Worm (Caenorhabditis elegans) whole organism, late embryonic: Measurements from ENCODE around the gene ZK177.2.

Experiments used
- C38D4.7 ChIP-seq: fragments of 200-800 bp; sonication (Bioruptor generic); optimal IDR thresholded peaks from 2 replicates; lab custom pipeline; 2018; ENCODE audit warnings: mild to moderate bottlenecking, missing genetic modification characterization, moderate library complexity, missing compliant biosample characterization
- F13H6.1 ChIP-seq: sonication (generic microtip); optimal IDR thresholded peaks from 2 replicates; lab custom pipeline; 2016; ENCODE audit warnings: missing genetic modification characterization, missing compliant biosample characterization
- Y22D7AL.16 ChIP-seq: sonication (generic microtip); optimal IDR thresholded peaks from 2 replicates; lab custom pipeline; 2016; ENCODE audit warnings: missing genetic modification characterization, missing compliant biosample characterization
- ahr-1 ChIP-seq: sonication (generic microtip); optimal IDR thresholded peaks from 2 replicates; lab custom pipeline; 2016; ENCODE audit warnings: missing genetic modification characterization, missing compliant biosample characterization
- ama-1 ChIP-seq: fragments of 150-350 bp; optimal IDR thresholded peaks from 2 replicates; lab custom pipeline; 2014
- ceh-14 ChIP-seq: sonication (generic microtip); optimal IDR thresholded peaks from 2 replicates; lab custom pipeline; 2016; ENCODE audit warnings: missing genotype, missing genetic modification characterization, missing compliant biosample characterization
- ceh-18 ChIP-seq: sonication (generic microtip); optimal IDR thresholded peaks from 2 replicates; lab custom pipeline; 2016; ENCODE audit warnings: missing genetic modification characterization, missing compliant biosample characterization
- ceh-19 ChIP-seq: fragments of 200-800 bp; sonication (Bioruptor generic); optimal IDR thresholded peaks from 2 replicates; lab custom pipeline; 2018; ENCODE audit warnings: mild to moderate bottlenecking, missing genetic modification characterization, missing compliant biosample characterization
- ceh-22 ChIP-seq: sonication (generic microtip); optimal IDR thresholded peaks from 2 replicates; lab custom pipeline; 2017; ENCODE audit warnings: missing biosample characterization, missing genetic modification characterization
- ceh-30 ChIP-seq: fragments of 150-350 bp; optimal IDR thresholded peaks from 2 replicates; lab custom pipeline; 2014; ENCODE audit warnings: missing biosample characterization, missing genetic modification characterization
- ceh-48 ChIP-seq: sonication (generic microtip); optimal IDR thresholded peaks from 2 replicates; lab custom pipeline; 2016; ENCODE audit warnings: missing genetic modification characterization, inconsistent platforms, missing compliant biosample characterization
- ceh-6 ChIP-seq: fragments of 200-800 bp; sonication (Bioruptor generic); optimal IDR thresholded peaks from 2 replicates; lab custom pipeline; 2018; ENCODE audit warnings: mild to moderate bottlenecking, missing genetic modification characterization, missing compliant biosample characterization
- ceh-9 ChIP-seq: sonication (generic microtip); optimal IDR thresholded peaks from 2 replicates; lab custom pipeline; 2016; ENCODE audit warnings: mild to moderate bottlenecking, missing genetic modification characterization, inconsistent platforms, missing compliant biosample characterization
- dmd-4 ChIP-seq: sonication (generic microtip); optimal IDR thresholded peaks from 2 replicates; lab custom pipeline; 2016; ENCODE audit warnings: borderline replicate concordance, missing genetic modification characterization, missing compliant biosample characterization
- dve-1 ChIP-seq: sonication (generic microtip); optimal IDR thresholded peaks from 2 replicates; lab custom pipeline; 2017; ENCODE audit warnings: antibody characterized with exemption, mild to moderate bottlenecking, missing genetic modification characterization, missing compliant biosample characterization
- elt-4 ChIP-seq: sonication (generic microtip); optimal IDR thresholded peaks from 2 replicates; lab custom pipeline; 2016; ENCODE audit warnings: missing genetic modification characterization, missing compliant biosample characterization
- fax-1 ChIP-seq: sonication (generic microtip); optimal IDR thresholded peaks from 2 replicates; lab custom pipeline; 2016; ENCODE audit warnings: missing genotype, missing genetic modification characterization, missing compliant biosample characterization
- fkh-10 ChIP-seq: fragments of 150-350 bp; optimal IDR thresholded peaks from 2 replicates; lab custom pipeline; 2014; ENCODE audit warnings: missing biosample characterization, missing genetic modification reagents, missing genetic modification characterization
- fkh-6 ChIP-seq: sonication (generic microtip); optimal IDR thresholded peaks from 2 replicates; lab custom pipeline; 2016; ENCODE audit warnings: missing genetic modification characterization, missing compliant biosample characterization
- hlh-30 ChIP-seq: sonication (generic microtip); optimal IDR thresholded peaks from 2 replicates; lab custom pipeline; 2017; ENCODE audit warnings: antibody characterized with exemption, missing genetic modification characterization, missing compliant biosample characterization; ENCODE audit not compliant: insufficient read depth
- lin-11 ChIP-seq: fragments of 200-800 bp; sonication (Bioruptor generic); optimal IDR thresholded peaks from 2 replicates; lab custom pipeline; 2018; ENCODE audit warnings: mild to moderate bottlenecking, missing genetic modification characterization, missing compliant biosample characterization
- mec-3 ChIP-seq: sonication (generic microtip); optimal IDR thresholded peaks from 2 replicates; lab custom pipeline; 2016; ENCODE audit warnings: borderline replicate concordance, missing genetic modification characterization, missing compliant biosample characterization
- nfya-1 ChIP-seq: sonication (generic microtip); optimal IDR thresholded peaks from 2 replicates; lab custom pipeline; 2017; ENCODE audit warnings: missing genetic modification characterization, mild to moderate bottlenecking, missing compliant biosample characterization, antibody characterized with exemption, moderate library complexity
- nhr-232 ChIP-seq: sonication (generic microtip); optimal IDR thresholded peaks from 2 replicates; lab custom pipeline; 2016; ENCODE audit warnings: missing genetic modification characterization, missing compliant biosample characterization
- npax-4 ChIP-seq: sonication (generic microtip); optimal IDR thresholded peaks from 2 replicates; lab custom pipeline; 2016; ENCODE audit warnings: missing genetic modification characterization, missing compliant biosample characterization
- odd-2 ChIP-seq: sonication (generic microtip); optimal IDR thresholded peaks from 2 replicates; lab custom pipeline; 2017; ENCODE audit warnings: antibody characterized with exemption, mild to moderate bottlenecking, missing genetic modification characterization, missing compliant biosample characterization
- pat-9 ChIP-seq: fragments of 200-800 bp; sonication (Bioruptor generic); optimal IDR thresholded peaks from 2 replicates; lab custom pipeline; 2018; ENCODE audit warnings: mild to moderate bottlenecking, missing genetic modification characterization, moderate library complexity, missing compliant biosample characterization
- pha-2 ChIP-seq: sonication (generic microtip); optimal IDR thresholded peaks from 2 replicates; lab custom pipeline; 2017; ENCODE audit warnings: mild to moderate bottlenecking, missing genetic modification characterization, missing compliant biosample characterization
- pha-4 ChIP-seq: fragments of 150-350 bp; optimal IDR thresholded peaks from 2 replicates; lab custom pipeline; 2018; ENCODE audit warnings: missing biosample characterization, missing genetic modification reagents, missing genetic modification characterization
- sox-2 ChIP-seq: fragments of 200-800 bp; sonication (Bioruptor generic); IDR thresholded peaks from 2 replicates; pipeline ENCODE4 v1.3.6; 2022; ENCODE audit warnings: missing genetic modification reagents, missing genetic modification characterization, missing compliant biosample characterization
- sox-4 ChIP-seq: sonication (generic microtip); optimal IDR thresholded peaks from 2 replicates; lab custom pipeline; 2017; ENCODE audit warnings: mild to moderate bottlenecking, missing genetic modification characterization, inconsistent platforms, missing compliant biosample characterization
- syd-9 ChIP-seq: sonication (generic microtip); optimal IDR thresholded peaks from 2 replicates; lab custom pipeline; 2016; ENCODE audit warnings: mild to moderate bottlenecking, missing genetic modification characterization, moderate library complexity, missing compliant biosample characterization
- unc-3 ChIP-seq, 2 experiments: fragments of 200-800 bp in 1 of 2; sonication (Bioruptor generic) in 1 of 2; sonication (generic microtip) in 1 of 2; conservative IDR thresholded peaks in 1 of 2; optimal IDR thresholded peaks in 1 of 2; 2 replicates each; pipeline versions ENCODE4 v1.3.6 to Lab custom; 2016 to 2022; ENCODE audit warnings: missing compliant biosample characterization in 2 of 2, missing genetic modification characterization in 2 of 2, missing genetic modification reagents in 1 of 2
- unc-42 ChIP-seq: sonication (generic microtip); optimal IDR thresholded peaks from 2 replicates; lab custom pipeline; 2016; ENCODE audit warnings: missing genotype, missing genetic modification characterization, missing compliant biosample characterization
- unc-55 ChIP-seq: sonication (generic microtip); optimal IDR thresholded peaks from 2 replicates; lab custom pipeline; 2017; ENCODE audit warnings: missing biosample characterization, missing genetic modification reagents, missing genetic modification characterization
- unc-86 ChIP-seq: sonication (generic microtip); optimal IDR thresholded peaks from 2 replicates; lab custom pipeline; 2016; ENCODE audit warnings: missing genetic modification characterization, missing compliant biosample characterization
- zip-5 ChIP-seq: sonication (generic microtip); optimal IDR thresholded peaks from 2 replicates; lab custom pipeline; 2016; ENCODE audit warnings: missing genetic modification characterization, missing compliant biosample characterization

Gene ZK177.2

DNA sequence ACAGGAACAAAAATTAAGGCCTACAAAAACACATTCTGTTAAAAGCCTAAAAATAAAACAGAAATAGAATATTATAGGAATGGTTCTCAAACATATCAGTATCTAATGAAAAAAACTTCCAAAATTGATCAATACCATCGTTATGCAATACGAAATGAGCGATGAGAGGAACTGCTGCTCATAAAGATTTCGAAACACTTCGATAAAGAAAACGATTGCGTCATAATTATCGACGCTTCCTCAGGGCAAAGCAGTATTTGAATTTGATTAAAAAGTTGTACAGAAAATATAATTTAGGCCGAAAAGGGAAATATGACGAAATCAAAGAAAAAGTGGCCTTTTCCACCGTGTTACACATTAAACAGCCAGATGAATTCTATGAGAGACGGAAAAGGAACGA is 955 bp upstream of the ZK177.2 start:
- no peak for TF ChIP-seq ama-1
- no peak for TF ChIP-seq fkh-6
- no peak for TF ChIP-seq ceh-18 (tag; lab: Kevin White, UChicago)
- no peak for TF ChIP-seq sox-4 (tag; lab: Kevin White, UChicago)
- TF ChIP-seq ceh-30 = no peak
- no peak for TF ChIP-seq ceh-9 (tag; lab: Kevin White, UChicago)
- TF ChIP-seq ahr-1 (tag; lab: Kevin White, UChicago) = no peak
- no peak for TF ChIP-seq unc-86 (tag; lab: Kevin White, UChicago)
- no peak for TF ChIP-seq unc-42 (tag; lab: Kevin White, UChicago)
- no peak for TF ChIP-seq fkh-10 (GFP tag; lab: Kevin White, UChicago)

ce11 chrII:5521411-5521810 is 2.4 kb downstream of the ZK177.2 start, which contains the start of gene ZK177.12:
ZK177.12 (plus strand) TSS chrII:5521711.
- TF ChIP-seq unc-3 (GFP tag; conservative IDR thresholded peaks at IDR 0.05; lab: Robert Waterston, UW) (no peak), unc-3 (tag; optimal IDR thresholded peaks at IDR 0.05; lab: Kevin White, UChicago) (no peak), unc-55 (GFP tag; lab: Kevin White, UChicago) (no peak), lin-11 (tag; lab: Kevin White, UChicago) (no peak), fkh-10 (GFP tag; lab: Kevin White, UChicago) (no peak), nhr-232 (tag; lab: Kevin White, UChicago) (no peak), zip-5 (tag; lab: Kevin White, UChicago) (no peak), syd-9 (tag; lab: Kevin White, UChicago) (no peak), fkh-6 (no peak), ceh-22 (no peak), dve-1 (tag; lab: Kevin White, UChicago) (no peak), ceh-18 (tag; lab: Kevin White, UChicago) (no peak), mec-3 (tag; lab: Kevin White, UChicago) (no peak), npax-4 (tag; lab: Kevin White, UChicago) (no peak), ceh-19 (GFP tag; lab: Kevin White, UChicago) (no peak), elt-4 (no peak)
- TF ChIP-seq, all 69 proteins: peak for 0

ce11 chrII:5522637-5523036 is 3.6 kb downstream of the ZK177.2 start, which contains the start of gene ZK177.11:
ZK177.11 (plus strand) TSS chrII:5522937.
- TF ChIP-seq fax-1 (no peak), ceh-14 (no peak), nhr-232 (tag; lab: Kevin White, UChicago) (no peak), sox-2 (GFP tag; lab: Robert Waterston, UW) (no peak)

ce11 chrII:5525297-5525696 is 6.3 kb downstream of the ZK177.2 start, which contains the start of gene tbx-35:
tbx-35 (minus strand) TSS chrII:5525397.
- TF ChIP-seq unc-55 (GFP tag; lab: Kevin White, UChicago) = no peak
- no peak for TF ChIP-seq Y22D7AL.16

DNA sequence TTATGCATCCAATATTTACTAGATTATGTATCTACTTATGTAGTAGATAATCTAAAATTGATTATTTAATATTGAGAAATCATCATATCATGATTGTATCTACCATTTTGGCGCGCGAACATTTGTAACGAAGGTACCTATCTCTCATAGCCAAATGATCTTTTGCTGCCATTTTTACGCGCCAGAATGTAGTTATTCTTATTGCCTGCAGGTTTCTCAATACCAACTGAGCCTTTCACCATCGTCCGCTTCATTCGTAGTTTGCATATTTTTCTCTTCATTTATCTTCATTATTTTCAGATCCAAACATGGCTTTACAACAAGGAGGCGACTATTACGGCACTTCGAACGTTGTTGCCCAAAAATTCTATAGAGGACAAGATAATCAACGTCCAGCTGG is 8.8 kb downstream of the ZK177.2 start, which contains the start of gene ZK177.1:
Gene ZK177.1 (plus strand): TSS at position 301 of the 400 bp plus-strand sequence.
- TF ChIP-seq nfya-1 = no peak
- TF ChIP-seq pha-4 (tag; lab: Kevin White, UChicago) = no peak
- no peak for TF ChIP-seq pha-2
- no peak for TF ChIP-seq unc-86 (tag; lab: Kevin White, UChicago)
- no peak for TF ChIP-seq sox-4 (tag; lab: Kevin White, UChicago)
- TF ChIP-seq C38D4.7 (GFP tag; lab: Kevin White, UChicago) = no peak
- no peak for TF ChIP-seq hlh-30 (tag; lab: Kevin White, UChicago)
- TF ChIP-seq ahr-1 (tag; lab: Kevin White, UChicago) = no peak
- no peak for TF ChIP-seq ceh-48 (tag; lab: Kevin White, UChicago)
- TF ChIP-seq dmd-4 (tag; lab: Kevin White, UChicago) = no peak
- TF ChIP-seq ceh-9 (tag; lab: Kevin White, UChicago) = no peak
- no peak for TF ChIP-seq ceh-6 (GFP tag; lab: Kevin White, UChicago)
- TF ChIP-seq odd-2 (tag; lab: Kevin White, UChicago) = no peak
- TF ChIP-seq F13H6.1 (tag; lab: Kevin White, UChicago) = no peak
- no peak for TF ChIP-seq pat-9 (tag; lab: Kevin White, UChicago)
